Fruit fly (Drosophila melanogaster) whole organism, wandering third instar larva: ENCODE data around the gene yellow-e3.

ENCODE experiments used
- Abd-B ChIP-seq: fragments of >200 bp; optimal IDR thresholded peaks from 2 replicates; lab custom pipeline; 2017; ENCODE audit warnings: missing biosample characterization, missing genetic modification characterization
- CG32264 ChIP-seq: fragments of 200-800 bp; sonication (Bioruptor generic); optimal IDR thresholded peaks from 2 replicates; lab custom pipeline; 2016; ENCODE audit warnings: missing biosample characterization, missing genetic modification characterization
- HLH106 ChIP-seq: fragments of 200-800 bp; optimal IDR thresholded peaks from 3 replicates; lab custom pipeline; 2019; ENCODE audit warnings: missing biosample characterization, mild to moderate bottlenecking, missing genetic modification characterization, moderate library complexity
- Hr78 ChIP-seq: fragments of >200 bp; optimal IDR thresholded peaks from 2 replicates; lab custom pipeline; 2017; ENCODE audit warnings: missing biosample characterization, missing genetic modification characterization
- Myc ChIP-seq: fragments of >200 bp; optimal IDR thresholded peaks from 2 replicates; lab custom pipeline; 2017
- OdsH ChIP-seq: fragments of 200-800 bp; sonication (Bioruptor generic); optimal IDR thresholded peaks from 2 replicates; lab custom pipeline; 2016; ENCODE audit warnings: missing biosample characterization, mild to moderate bottlenecking, missing genetic modification characterization
- Vsx2 ChIP-seq: fragments of 200-300, 225-300 bp; sonication (Bioruptor generic); optimal IDR thresholded peaks from 2 replicates; lab custom pipeline; 2018; ENCODE audit warnings: missing biosample characterization, missing genetic modification characterization; ENCODE audit not compliant: partially characterized antibody
- dsf ChIP-seq: sonication (Bioruptor generic); optimal IDR thresholded peaks from 2 replicates; lab custom pipeline; 2016; ENCODE audit warnings: missing biosample characterization, missing genetic modification characterization, borderline replicate concordance
- fru ChIP-seq: fragments of 200-800 bp; sonication (Bioruptor generic); optimal IDR thresholded peaks from 3 replicates; lab custom pipeline; 2016; ENCODE audit warnings: missing biosample characterization, mild to moderate bottlenecking, missing genetic modification characterization
- h ChIP-seq: fragments of 200-800 bp; sonication (Bioruptor generic); optimal IDR thresholded peaks from 3 replicates; lab custom pipeline; 2016; ENCODE audit warnings: missing biosample characterization, mild to moderate bottlenecking, missing genetic modification characterization
- psq ChIP-seq: fragments of 200-800 bp; sonication (Bioruptor generic); optimal IDR thresholded peaks from 3 replicates; lab custom pipeline; 2017; ENCODE audit warnings: missing biosample characterization, mild to moderate bottlenecking, missing genetic modification characterization, moderate library complexity
- rgr ChIP-seq: fragments of 200-800 bp; sonication (Bioruptor generic); optimal IDR thresholded peaks from 3 replicates; lab custom pipeline; 2016; ENCODE audit warnings: missing biosample characterization, mild to moderate bottlenecking, missing genetic modification characterization
- sv ChIP-seq: fragments of 200-800 bp; sonication (Bioruptor generic); optimal IDR thresholded peaks from 3 replicates; lab custom pipeline; 2016; ENCODE audit warnings: missing biosample characterization, missing genetic modification characterization
- tai ChIP-seq: sonication (Bioruptor generic); optimal IDR thresholded peaks from 2 replicates; lab custom pipeline; 2016; ENCODE audit warnings: missing biosample characterization, missing genetic modification characterization

DNA sequence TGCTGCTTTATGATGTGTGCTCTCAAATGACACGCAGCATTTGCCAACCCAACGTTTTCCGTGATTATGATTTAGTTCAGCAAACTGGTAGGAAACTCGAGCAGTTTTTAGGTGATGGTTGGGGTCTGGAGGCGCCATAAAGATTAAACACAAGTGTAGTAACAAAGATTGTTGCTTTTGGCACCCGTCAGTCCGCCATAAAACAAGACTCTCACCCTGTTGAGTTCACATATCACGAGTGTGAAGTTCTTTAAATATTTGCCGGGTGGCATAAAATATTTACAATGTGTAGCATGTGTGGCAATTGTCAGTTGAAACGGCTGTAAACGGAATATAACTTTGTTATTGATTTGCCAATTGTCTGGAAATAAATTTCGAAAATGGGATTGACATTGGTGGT is 37.0 kb upstream of the yellow-e3 start:
- TF ChIP-seq psq (GFP tag; lab: Kevin White, UChicago), result no peak
- TF ChIP-seq Hr78 (GFP tag; lab: Kevin White, UChicago), result no peak
- TF ChIP-seq fru (GFP tag; lab: Kevin White, UChicago), result no peak
- TF ChIP-seq OdsH, result no peak
- no peak for TF ChIP-seq Vsx2 (GFP tag; lab: Kevin White, UChicago)
- TF ChIP-seq h (GFP tag; lab: Kevin White, UChicago), result no peak
- no peak for TF ChIP-seq Abd-B (GFP tag; lab: Kevin White, UChicago)
- no peak for TF ChIP-seq sv (GFP tag; lab: Kevin White, UChicago)
- no peak for TF ChIP-seq Myc (lab: Kevin White, UChicago)
- TF ChIP-seq rgr (GFP tag; lab: Kevin White, UChicago), result no peak
- no peak for TF ChIP-seq HLH106 (tag; lab: Kevin White, UChicago)
- no peak for TF ChIP-seq CG32264 (GFP tag; lab: Kevin White, UChicago)
- TF ChIP-seq dsf, result no peak
- TF ChIP-seq tai (GFP tag; lab: Kevin White, UChicago), result no peak
